Worm (Caenorhabditis elegans) whole organism, L4 larva: ENCODE results near the gene R11D1.3.
A peak's percentile ranks its signal among the peaks of the same experiment; 100 is the strongest.

Experiments used
- ama-1 ChIP-seq: fragments of 150-350 bp; optimal IDR thresholded peaks from 2 replicates; lab custom pipeline; 2014; ENCODE audit warnings: inconsistent platforms, mixed read lengths
- ces-1 ChIP-seq: fragments of 150-350 bp; sonication (generic microtip); optimal IDR thresholded peaks from 4 replicates; lab custom pipeline; 2014; ENCODE audit warnings: missing biosample characterization, missing genetic modification reagents, missing genetic modification characterization
- egl-43 ChIP-seq: fragments of 200-800 bp; sonication (Bioruptor generic); IDR thresholded peaks from 2 replicates; pipeline ENCODE4 v1.3.6; 2022; ENCODE audit warnings: missing genetic modification reagents, missing genetic modification characterization, missing compliant biosample characterization
- mep-1 ChIP-seq: fragments of 150-350 bp; sonication (generic microtip); optimal IDR thresholded peaks from 3 replicates; lab custom pipeline; 2014; ENCODE audit warnings: missing biosample characterization, missing genetic modification characterization
- nhr-77 ChIP-seq: fragments of 150-350 bp; optimal IDR thresholded peaks from 2 replicates; lab custom pipeline; 2014; ENCODE audit warnings: missing biosample characterization, missing genetic modification characterization
- pha-4 ChIP-seq, 2 experiments: fragments of 150-350 bp in 1 of 2; fragments of 200-800 bp in 1 of 2; sonication (Bioruptor generic) in 1 of 2; IDR thresholded peaks in 1 of 2; optimal IDR thresholded peaks in 1 of 2; 2 replicates each; pipeline versions ENCODE4 v1.3.6 to Lab custom; 2014 to 2022; ENCODE audit warnings: missing genetic modification characterization in 2 of 2, missing genetic modification reagents in 2 of 2, missing biosample characterization in 1 of 2, missing compliant biosample characterization in 1 of 2
- unc-62 ChIP-seq, 3 experiments: fragments of 150-350 bp in 1 of 3; sonication (generic microtip); optimal IDR thresholded peaks in 2 of 3; peaks in 1 of 3; 1 replicate in 1 of 3; 2 replicates in 2 of 3; lab custom pipeline; 2014 to 2017; ENCODE audit warnings: missing biosample characterization in 3 of 3, missing genetic modification characterization in 3 of 3, missing genetic modification reagents in 3 of 3, missing genotype in 1 of 3
- vab-7 ChIP-seq: fragments of 200-800 bp; sonication (Bioruptor generic); IDR thresholded peaks from 2 replicates; pipeline ENCODE4 v1.3.6; 2022; ENCODE audit warnings: missing genetic modification reagents, missing genetic modification characterization, missing compliant biosample characterization
- zag-1 ChIP-seq: fragments of 150-350 bp; optimal IDR thresholded peaks from 2 replicates; lab custom pipeline; 2014; ENCODE audit warnings: missing biosample characterization, missing genetic modification characterization

ce11 chrV:12744979-12745378, 33.1 kb upstream of the R11D1.3 start, which contains the start of gene C15C8.7:
- TF ChIP-seq mep-1 (tag; lab: Kevin White, UChicago) (peak; percentile 1), zag-1 (tag; lab: Kevin White, UChicago) (no peak), unc-62 (GFP tag; optimal IDR thresholded peaks at IDR 0.05 in 1 of 2; lab: Kevin White, UChicago) (no peak), unc-62 (tag; optimal IDR thresholded peaks at IDR 0.05; lab: Kevin White, UChicago) (no peak), ama-1 (lab: Kevin White, UChicago) (peak; percentile 9), pha-4 (GFP tag; IDR thresholded peaks at IDR 0.05; lab: Robert Waterston, UW) (no peak), pha-4 (tag; optimal IDR thresholded peaks at IDR 0.05; lab: Kevin White, UChicago) (no peak), egl-43 (no peak), nhr-77 (tag; lab: Kevin White, UChicago) (no peak), ces-1 (GFP tag; lab: Kevin White, UChicago) (no peak), vab-7 (GFP tag; lab: Robert Waterston, UW) (no peak)
